Fruit fly (Drosophila melanogaster) whole organism, embryonic: ENCODE measurements around the gene Sptr.

Source experiments
- NK7.1 ChIP-seq: fragments of 200-800 bp; sonication (Bioruptor generic); optimal IDR thresholded peaks from 3 replicates; lab custom pipeline; 2016; ENCODE audit warnings: missing biosample characterization, missing genetic modification characterization
- cg ChIP-seq: fragments of 200-800 bp; sonication (Bioruptor generic); optimal IDR thresholded peaks from 3 replicates; lab custom pipeline; 2019; ENCODE audit warnings: missing biosample characterization, mild to moderate bottlenecking, missing genetic modification characterization, moderate library complexity
- twi ChIP-seq: fragments of 200-800 bp; optimal IDR thresholded peaks from 2 replicates; lab custom pipeline; 2019; ENCODE audit warnings: missing biosample characterization, mild to moderate bottlenecking, missing genetic modification characterization, moderate library complexity

- TF ChIP-seq cg, result no peak
- TF ChIP-seq twi, result no peak
- TF ChIP-seq NK7.1, result no peak
Observed at dm6 chrX:8468962-8469459, 4.8 kb upstream of the Sptr start, which contains the start of gene CG12116.
